Fruit fly (Drosophila melanogaster): Measurements from ENCODE around the gene CG15317.

Gene CG15317

DNA sequence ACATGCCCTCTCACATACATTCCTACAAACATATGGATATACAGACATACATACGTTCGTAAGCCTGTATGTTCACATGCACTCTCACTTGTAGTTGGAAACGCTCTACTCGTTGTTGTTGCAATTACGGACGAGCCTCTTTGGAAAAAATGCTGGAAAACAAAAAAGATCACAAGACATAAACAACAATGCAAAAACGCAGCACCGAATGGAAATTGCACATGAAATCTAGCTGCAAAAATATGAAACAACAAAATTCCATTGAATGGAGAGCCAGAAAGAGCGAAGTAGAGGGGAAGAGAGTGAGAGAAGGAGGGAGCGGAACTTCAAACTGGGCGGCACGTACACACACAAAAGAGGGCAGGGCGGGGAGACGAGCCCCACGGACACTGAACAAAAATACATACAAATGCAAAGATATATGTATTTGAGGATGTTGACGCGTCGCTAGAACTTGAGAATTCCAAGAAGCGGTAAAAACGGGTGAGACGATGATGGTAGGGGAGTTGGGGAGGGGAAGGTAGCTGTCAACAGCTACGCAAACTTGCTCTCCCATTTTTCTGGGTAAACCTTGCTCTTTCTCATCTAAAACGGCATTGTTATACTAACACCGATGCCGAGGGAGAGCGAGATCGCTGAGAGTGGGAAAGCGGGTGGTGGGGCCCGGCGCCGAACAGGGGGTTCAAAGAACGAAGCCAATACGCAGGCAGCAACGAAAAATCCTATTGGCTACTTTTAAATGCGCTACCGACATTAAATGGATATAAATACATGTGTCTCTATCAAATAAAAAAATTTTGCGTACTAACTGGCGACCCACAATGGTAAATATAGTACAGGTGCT, 28.0 kb upstream of the CG15317 start (continued):
- TF ChIP-seq CG3847 (GFP tag; IDR thresholded peaks at IDR 0.05): 0 out of 2 replicates have a peak, but pooled peaks have one; percentile 42
- peak; percentile 22; the same call in 1 of the 3 replicates for TF ChIP-seq croc (GFP tag; conservative IDR thresholded peaks at IDR 0.05)
- TF ChIP-seq Myb (GFP tag; optimal IDR thresholded peaks at IDR 0.05): no peak
- TF ChIP-seq CG16863 (GFP tag; optimal IDR thresholded peaks at IDR 0.05): no peak
- no peak; the same call in 2 of the 3 replicates for TF ChIP-seq Dbx (GFP tag; IDR thresholded peaks at IDR 0.05)
- no peak for TF ChIP-seq CG18619 (GFP tag; optimal IDR thresholded peaks at IDR 0.05)
- TF ChIP-seq oc (tag; optimal IDR thresholded peaks at IDR 0.05): no peak
- TF ChIP-seq CG11695 (GFP tag; IDR thresholded peaks at IDR 0.05): 0 out of 3 replicates have a peak, but pooled peaks have one; percentile 13
- TF ChIP-seq CG4730 (GFP tag; IDR thresholded peaks at IDR 0.05): no peak
- no peak for TF ChIP-seq CG11560 (tag; IDR thresholded peaks at IDR 0.05)
- TF ChIP-seq CG12219 (GFP tag; optimal IDR thresholded peaks at IDR 0.05): no peak
- TF ChIP-seq Dad (GFP tag; optimal IDR thresholded peaks at IDR 0.05): no peak
- TF ChIP-seq Mad (GFP tag; optimal IDR thresholded peaks at IDR 0.05): no peak
- no peak for TF ChIP-seq Six4 (GFP tag; optimal IDR thresholded peaks at IDR 0.05)
- peak; percentile 99 for TF ChIP-seq crol (GFP tag; IDR thresholded peaks at IDR 0.05)
- no peak for TF ChIP-seq CG12155 (GFP tag; optimal IDR thresholded peaks at IDR 0.05)
- TF ChIP-seq CG2116 (GFP tag; optimal IDR thresholded peaks at IDR 0.05): no peak
- no peak for TF ChIP-seq CG12942 (GFP tag; optimal IDR thresholded peaks at IDR 0.05)
- peak; percentile 54 for TF ChIP-seq CG6689 (GFP tag; IDR thresholded peaks at IDR 0.05)
- TF ChIP-seq cas (GFP tag; IDR thresholded peaks at IDR 0.05): no peak
- TF ChIP-seq vfl (GFP tag; optimal IDR thresholded peaks at IDR 0.05): no peak
- TF ChIP-seq CG14965 (GFP tag; optimal IDR thresholded peaks at IDR 0.05; ENCODE audit: borderline replicate concordance): no peak
- peak; percentile 36 for TF ChIP-seq Sox102F (GFP tag; optimal IDR thresholded peaks at IDR 0.05)
- no peak for TF ChIP-seq CG9727 (GFP tag; optimal IDR thresholded peaks at IDR 0.05)
- TF ChIP-seq Neu2 (GFP tag; optimal IDR thresholded peaks at IDR 0.05; ENCODE audit: borderline replicate concordance): no peak
- no peak for TF ChIP-seq cad (GFP tag; optimal IDR thresholded peaks at IDR 0.05)
- no peak for TF ChIP-seq CG2875 (GFP tag; optimal IDR thresholded peaks at IDR 0.05)
- no peak for TF ChIP-seq Fer2 (tag; optimal IDR thresholded peaks at IDR 0.05)
- TF ChIP-seq so (GFP tag; IDR thresholded peaks at IDR 0.05): no peak; the same call in 2 of the 3 replicates
- no peak for TF ChIP-seq CG7786 (GFP tag; optimal IDR thresholded peaks at IDR 0.05)
- TF ChIP-seq Oli (tag; optimal IDR thresholded peaks at IDR 0.05): peak; percentile 70
- TF ChIP-seq CG7372 (GFP tag; IDR thresholded peaks at IDR 0.05): no peak
- TF ChIP-seq CG3281 (GFP tag; optimal IDR thresholded peaks at IDR 0.05): peak; percentile 33
- no peak for TF ChIP-seq btn (GFP tag; optimal IDR thresholded peaks at IDR 0.05)
- no peak for TF ChIP-seq Optix (GFP tag; IDR thresholded peaks at IDR 0.05)
- no peak for TF ChIP-seq gsb-n (tag; optimal IDR thresholded peaks at IDR 0.05)
- TF ChIP-seq onecut (GFP tag; IDR thresholded peaks at IDR 0.05): no peak
- no peak for TF ChIP-seq ems (GFP tag; optimal IDR thresholded peaks at IDR 0.05)
- TF ChIP-seq Asciz (GFP tag; optimal IDR thresholded peaks at IDR 0.05): no peak
- no peak for TF ChIP-seq TFAM (GFP tag; optimal IDR thresholded peaks at IDR 0.05)
- no peak for TF ChIP-seq CG10654 (GFP tag; optimal IDR thresholded peaks at IDR 0.05)
- TF ChIP-seq unpg (GFP tag; optimal IDR thresholded peaks at IDR 0.05): peak; percentile 15
- no peak for TF ChIP-seq CG31388 (GFP tag; optimal IDR thresholded peaks at IDR 0.05)
- no peak for TF ChIP-seq CG6272 (GFP tag; IDR thresholded peaks at IDR 0.05)
- peak; percentile 97 for TF ChIP-seq D19A (tag; optimal IDR thresholded peaks at IDR 0.05)

Measured in whole organism, embryonic.